Worm (Caenorhabditis elegans) whole organism, late embryonic: ENCODE measurements around the gene cbs-2.

Source experiments
- ceh-6 ChIP-seq: fragments of 200-800 bp; sonication (Bioruptor generic); optimal IDR thresholded peaks from 2 replicates; lab custom pipeline; 2018; ENCODE audit warnings: mild to moderate bottlenecking, missing genetic modification characterization, missing compliant biosample characterization
- nfya-1 ChIP-seq: sonication (generic microtip); optimal IDR thresholded peaks from 2 replicates; lab custom pipeline; 2017; ENCODE audit warnings: missing genetic modification characterization, mild to moderate bottlenecking, missing compliant biosample characterization, antibody characterized with exemption, moderate library complexity

ce11 chrII:2186329-2186728, 37.0 kb downstream of the cbs-2 start, which contains the start of gene gba-2:
- no peak for TF ChIP-seq nfya-1
- TF ChIP-seq ceh-6 (GFP tag; lab: Kevin White, UChicago), result no peak
